Worm (Caenorhabditis elegans) whole organism, late embryonic: ENCODE results near the gene kars-1.

ENCODE experiments used
- C08G9.2 ChIP-seq: sonication (generic microtip); optimal IDR thresholded peaks from 2 replicates; lab custom pipeline; 2016; ENCODE audit warnings: mild to moderate bottlenecking, missing genetic modification characterization, moderate library complexity, missing compliant biosample characterization
- C38D4.7 ChIP-seq: fragments of 200-800 bp; sonication (Bioruptor generic); optimal IDR thresholded peaks from 2 replicates; lab custom pipeline; 2018; ENCODE audit warnings: mild to moderate bottlenecking, missing genetic modification characterization, moderate library complexity, missing compliant biosample characterization
- K02D7.2 ChIP-seq: sonication (generic microtip); optimal IDR thresholded peaks from 2 replicates; lab custom pipeline; 2017; ENCODE audit warnings: mild to moderate bottlenecking, missing genetic modification characterization, missing compliant biosample characterization
- K09A11.1 ChIP-seq: sonication (generic microtip); optimal IDR thresholded peaks from 2 replicates; lab custom pipeline; 2017; ENCODE audit warnings: antibody characterized with exemption, mild to moderate bottlenecking, missing genetic modification characterization, missing compliant biosample characterization; ENCODE audit not compliant: insufficient read depth
- T23F11.4 ChIP-seq: fragments of 200-800 bp; sonication (Bioruptor generic); optimal IDR thresholded peaks from 2 replicates; lab custom pipeline; 2018; ENCODE audit warnings: mild to moderate bottlenecking, missing genetic modification characterization, missing compliant biosample characterization
- Y22D7AL.16 ChIP-seq: sonication (generic microtip); optimal IDR thresholded peaks from 2 replicates; lab custom pipeline; 2016; ENCODE audit warnings: missing genetic modification characterization, missing compliant biosample characterization
- ahr-1 ChIP-seq: sonication (generic microtip); optimal IDR thresholded peaks from 2 replicates; lab custom pipeline; 2016; ENCODE audit warnings: missing genetic modification characterization, missing compliant biosample characterization
- ama-1 ChIP-seq: fragments of 150-350 bp; optimal IDR thresholded peaks from 2 replicates; lab custom pipeline; 2014
- ceh-14 ChIP-seq: sonication (generic microtip); optimal IDR thresholded peaks from 2 replicates; lab custom pipeline; 2016; ENCODE audit warnings: missing genotype, missing genetic modification characterization, missing compliant biosample characterization
- ceh-18 ChIP-seq: sonication (generic microtip); optimal IDR thresholded peaks from 2 replicates; lab custom pipeline; 2016; ENCODE audit warnings: missing genetic modification characterization, missing compliant biosample characterization
- ceh-19 ChIP-seq: fragments of 200-800 bp; sonication (Bioruptor generic); optimal IDR thresholded peaks from 2 replicates; lab custom pipeline; 2018; ENCODE audit warnings: mild to moderate bottlenecking, missing genetic modification characterization, missing compliant biosample characterization
- ceh-2 ChIP-seq: sonication (generic microtip); optimal IDR thresholded peaks from 2 replicates; lab custom pipeline; 2016; ENCODE audit warnings: missing genotype, missing genetic modification characterization, missing compliant biosample characterization
- ceh-22 ChIP-seq: sonication (generic microtip); optimal IDR thresholded peaks from 2 replicates; lab custom pipeline; 2017; ENCODE audit warnings: missing biosample characterization, missing genetic modification characterization
- ceh-24 ChIP-seq: sonication (generic microtip); optimal IDR thresholded peaks from 2 replicates; lab custom pipeline; 2016; ENCODE audit warnings: mild to moderate bottlenecking, missing genetic modification characterization, missing compliant biosample characterization
- ceh-30 ChIP-seq: fragments of 150-350 bp; optimal IDR thresholded peaks from 2 replicates; lab custom pipeline; 2014; ENCODE audit warnings: missing biosample characterization, missing genetic modification characterization
- ceh-31 ChIP-seq: sonication (generic microtip); optimal IDR thresholded peaks from 2 replicates; lab custom pipeline; 2016; ENCODE audit warnings: missing genetic modification characterization, missing compliant biosample characterization
- ceh-34 ChIP-seq: sonication (generic microtip); optimal IDR thresholded peaks from 2 replicates; lab custom pipeline; 2016; ENCODE audit warnings: mild to moderate bottlenecking, missing genetic modification characterization, missing compliant biosample characterization
- ceh-45 ChIP-seq: fragments of 200-800 bp; sonication (Bioruptor generic); IDR thresholded peaks from 2 replicates; pipeline ENCODE4 v1.3.6; 2022; ENCODE audit warnings: missing genetic modification reagents, missing genetic modification characterization, missing compliant biosample characterization
- ceh-6 ChIP-seq: fragments of 200-800 bp; sonication (Bioruptor generic); optimal IDR thresholded peaks from 2 replicates; lab custom pipeline; 2018; ENCODE audit warnings: mild to moderate bottlenecking, missing genetic modification characterization, missing compliant biosample characterization
- che-1 ChIP-seq: sonication (generic microtip); optimal IDR thresholded peaks from 2 replicates; lab custom pipeline; 2016; ENCODE audit warnings: mild to moderate bottlenecking, missing genetic modification characterization, missing compliant biosample characterization
- dmd-4 ChIP-seq: sonication (generic microtip); optimal IDR thresholded peaks from 2 replicates; lab custom pipeline; 2016; ENCODE audit warnings: borderline replicate concordance, missing genetic modification characterization, missing compliant biosample characterization
- elt-4 ChIP-seq: sonication (generic microtip); optimal IDR thresholded peaks from 2 replicates; lab custom pipeline; 2016; ENCODE audit warnings: missing genetic modification characterization, missing compliant biosample characterization
- fax-1 ChIP-seq: sonication (generic microtip); optimal IDR thresholded peaks from 2 replicates; lab custom pipeline; 2016; ENCODE audit warnings: missing genotype, missing genetic modification characterization, missing compliant biosample characterization
- fkh-10 ChIP-seq: fragments of 150-350 bp; optimal IDR thresholded peaks from 2 replicates; lab custom pipeline; 2014; ENCODE audit warnings: missing biosample characterization, missing genetic modification reagents, missing genetic modification characterization
- gmeb-2 ChIP-seq: sonication (generic microtip); optimal IDR thresholded peaks from 2 replicates; lab custom pipeline; 2016; ENCODE audit warnings: missing genetic modification characterization, inconsistent platforms, missing compliant biosample characterization
- hlh-15 ChIP-seq: sonication (generic microtip); optimal IDR thresholded peaks from 2 replicates; lab custom pipeline; 2016; ENCODE audit warnings: missing genetic modification characterization, missing compliant biosample characterization
- hlh-30 ChIP-seq: sonication (generic microtip); optimal IDR thresholded peaks from 2 replicates; lab custom pipeline; 2017; ENCODE audit warnings: antibody characterized with exemption, missing genetic modification characterization, missing compliant biosample characterization; ENCODE audit not compliant: insufficient read depth
- hlh-6 ChIP-seq: sonication (generic microtip); optimal IDR thresholded peaks from 2 replicates; lab custom pipeline; 2016; ENCODE audit warnings: missing genotype, missing genetic modification characterization, missing compliant biosample characterization
- lim-6 ChIP-seq: sonication (generic microtip); optimal IDR thresholded peaks from 2 replicates; lab custom pipeline; 2016; ENCODE audit warnings: missing genetic modification characterization, missing compliant biosample characterization
- lin-11 ChIP-seq: fragments of 200-800 bp; sonication (Bioruptor generic); optimal IDR thresholded peaks from 2 replicates; lab custom pipeline; 2018; ENCODE audit warnings: mild to moderate bottlenecking, missing genetic modification characterization, missing compliant biosample characterization
- madf-2 ChIP-seq: sonication (generic microtip); optimal IDR thresholded peaks from 2 replicates; lab custom pipeline; 2017; ENCODE audit warnings: missing genetic modification characterization, missing compliant biosample characterization
- mec-3 ChIP-seq: sonication (generic microtip); optimal IDR thresholded peaks from 2 replicates; lab custom pipeline; 2016; ENCODE audit warnings: borderline replicate concordance, missing genetic modification characterization, missing compliant biosample characterization
- nfya-1 ChIP-seq: sonication (generic microtip); optimal IDR thresholded peaks from 2 replicates; lab custom pipeline; 2017; ENCODE audit warnings: missing genetic modification characterization, mild to moderate bottlenecking, missing compliant biosample characterization, antibody characterized with exemption, moderate library complexity
- nhr-11 ChIP-seq: fragments of 150-350 bp; optimal IDR thresholded peaks from 2 replicates; lab custom pipeline; 2014; ENCODE audit warnings: missing biosample characterization, missing genetic modification characterization
- odd-2 ChIP-seq: sonication (generic microtip); optimal IDR thresholded peaks from 2 replicates; lab custom pipeline; 2017; ENCODE audit warnings: antibody characterized with exemption, mild to moderate bottlenecking, missing genetic modification characterization, missing compliant biosample characterization
- pag-3 ChIP-seq: sonication (generic microtip); optimal IDR thresholded peaks from 2 replicates; lab custom pipeline; 2016; ENCODE audit warnings: missing compliant biosample characterization, missing genetic modification characterization, borderline replicate concordance
- pha-2 ChIP-seq: sonication (generic microtip); optimal IDR thresholded peaks from 2 replicates; lab custom pipeline; 2017; ENCODE audit warnings: mild to moderate bottlenecking, missing genetic modification characterization, missing compliant biosample characterization
- pha-4 ChIP-seq: fragments of 150-350 bp; optimal IDR thresholded peaks from 2 replicates; lab custom pipeline; 2018; ENCODE audit warnings: missing biosample characterization, missing genetic modification reagents, missing genetic modification characterization
- pqm-1 ChIP-seq: sonication (generic microtip); optimal IDR thresholded peaks from 2 replicates; lab custom pipeline; 2016; ENCODE audit warnings: missing genetic modification characterization, missing compliant biosample characterization
- pros-1 ChIP-seq: fragments of 150-350 bp; optimal IDR thresholded peaks from 2 replicates; lab custom pipeline; 2014; ENCODE audit warnings: missing biosample characterization, missing genetic modification reagents, missing genetic modification characterization
- ref-2 ChIP-seq: sonication (generic microtip); optimal IDR thresholded peaks from 2 replicates; lab custom pipeline; 2016; ENCODE audit warnings: missing genetic modification characterization, missing compliant biosample characterization
- rnt-1 ChIP-seq: sonication (generic microtip); optimal IDR thresholded peaks from 2 replicates; lab custom pipeline; 2016; ENCODE audit warnings: missing genetic modification characterization, missing compliant biosample characterization
- sdc-2 ChIP-seq: sonication (generic microtip); optimal IDR thresholded peaks from 2 replicates; lab custom pipeline; 2016; ENCODE audit warnings: missing genotype, missing genetic modification characterization, missing compliant biosample characterization
- sox-2 ChIP-seq: fragments of 200-800 bp; sonication (Bioruptor generic); IDR thresholded peaks from 2 replicates; pipeline ENCODE4 v1.3.6; 2022; ENCODE audit warnings: missing genetic modification reagents, missing genetic modification characterization, missing compliant biosample characterization
- tbx-2 ChIP-seq: sonication (generic microtip); optimal IDR thresholded peaks from 2 replicates; lab custom pipeline; 2016; ENCODE audit warnings: missing genetic modification characterization, missing compliant biosample characterization
- tbx-7 ChIP-seq: sonication (generic microtip); optimal IDR thresholded peaks from 2 replicates; lab custom pipeline; 2016; ENCODE audit warnings: missing genotype, missing genetic modification characterization, missing compliant biosample characterization
- ttx-3 ChIP-seq: sonication (generic microtip); optimal IDR thresholded peaks from 2 replicates; lab custom pipeline; 2016; ENCODE audit warnings: missing genetic modification reagents, missing genetic modification characterization, missing compliant biosample characterization
- unc-3 ChIP-seq, 2 experiments: fragments of 200-800 bp in 1 of 2; sonication (Bioruptor generic) in 1 of 2; sonication (generic microtip) in 1 of 2; conservative IDR thresholded peaks in 1 of 2; optimal IDR thresholded peaks in 1 of 2; 2 replicates each; pipeline versions ENCODE4 v1.3.6 to Lab custom; 2016 to 2022; ENCODE audit warnings: missing compliant biosample characterization in 2 of 2, missing genetic modification characterization in 2 of 2, missing genetic modification reagents in 1 of 2
- unc-42 ChIP-seq: sonication (generic microtip); optimal IDR thresholded peaks from 2 replicates; lab custom pipeline; 2016; ENCODE audit warnings: missing genotype, missing genetic modification characterization, missing compliant biosample characterization
- unc-55 ChIP-seq: sonication (generic microtip); optimal IDR thresholded peaks from 2 replicates; lab custom pipeline; 2017; ENCODE audit warnings: missing biosample characterization, missing genetic modification reagents, missing genetic modification characterization
- ztf-16 ChIP-seq: sonication (generic microtip); optimal IDR thresholded peaks from 2 replicates; lab custom pipeline; 2017; ENCODE audit warnings: missing genetic modification characterization, missing compliant biosample characterization

The kars-1 gene

DNA sequence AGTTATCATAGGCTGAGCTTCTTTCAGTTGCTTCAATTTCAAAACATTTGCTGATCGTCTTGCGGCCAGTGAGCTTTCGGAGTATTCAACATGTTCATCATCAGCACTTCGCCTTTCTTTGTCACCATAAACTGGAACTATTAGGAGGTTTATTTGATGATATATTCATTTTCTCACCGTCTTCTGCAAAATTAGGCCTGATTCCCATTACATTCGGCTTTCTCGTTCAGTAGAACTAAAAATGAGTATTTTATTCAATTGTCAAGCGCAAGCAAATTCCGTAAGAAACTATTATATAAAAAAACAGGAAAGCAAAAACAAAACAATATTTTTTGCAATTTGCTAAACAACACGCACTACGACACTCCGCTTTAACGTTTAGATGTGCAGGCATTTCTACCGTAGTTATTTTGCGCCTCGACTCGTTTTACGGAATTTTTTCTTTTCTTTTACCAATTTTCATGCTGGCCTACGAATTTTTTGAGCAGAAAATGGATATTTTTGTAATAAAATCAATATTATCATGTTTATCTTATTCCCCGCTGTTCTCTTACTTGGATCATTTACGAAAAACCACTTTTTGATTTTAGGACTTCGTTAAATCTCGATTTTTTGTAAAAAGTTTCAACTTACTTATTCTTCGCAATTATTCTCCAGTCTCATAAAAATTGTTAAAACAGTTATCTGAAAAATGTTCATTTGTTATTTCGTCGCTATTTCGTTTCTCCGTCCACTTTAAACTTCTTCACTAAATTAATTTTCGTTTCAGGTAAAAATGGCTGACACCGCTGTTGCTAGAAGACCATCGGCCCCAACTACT, 32.8 kb upstream of the kars-1 start, which contains the start of the genes farl-11 and rpl-33:
farl-11 (minus strand) TSS at position 242 of the 820 bp plus-strand sequence.
rpl-33 (plus strand) TSS at position 770 of the 820 bp plus-strand sequence.
- no peak for TF ChIP-seq ceh-6 (GFP tag; lab: Kevin White, UChicago)
- TF ChIP-seq hlh-30 (tag; lab: Kevin White, UChicago), result no peak
- no peak for TF ChIP-seq T23F11.4 (GFP tag; lab: Kevin White, UChicago)
- TF ChIP-seq sdc-2 (tag; lab: Kevin White, UChicago), result no peak
- no peak for TF ChIP-seq C08G9.2 (tag; lab: Kevin White, UChicago)
- no peak for TF ChIP-seq K02D7.2
- TF ChIP-seq ama-1, result no peak
- TF ChIP-seq ceh-31 (tag; lab: Kevin White, UChicago), result peak; percentile 80
- TF ChIP-seq fkh-10 (GFP tag; lab: Kevin White, UChicago), result no peak
- TF ChIP-seq ceh-45 (GFP tag; lab: Robert Waterston, UW), result no peak
- no peak for TF ChIP-seq pag-3
- TF ChIP-seq ceh-22, result no peak
- TF ChIP-seq mec-3, result no peak
- no peak for TF ChIP-seq C38D4.7 (GFP tag; lab: Kevin White, UChicago)
- TF ChIP-seq ceh-34 (tag; lab: Kevin White, UChicago), result peak; percentile 23
- peak; percentile 73 for TF ChIP-seq nfya-1 (tag; lab: Kevin White, UChicago)
- TF ChIP-seq lim-6 (tag; lab: Kevin White, UChicago), result no peak
- no peak for TF ChIP-seq dmd-4
- no peak for TF ChIP-seq ahr-1
- TF ChIP-seq K09A11.1 (tag; lab: Kevin White, UChicago), result no peak
- no peak for TF ChIP-seq lin-11 (tag; lab: Kevin White, UChicago)
- no peak for TF ChIP-seq ceh-24
- no peak for TF ChIP-seq Y22D7AL.16 (tag; lab: Kevin White, UChicago)
- peak; percentile 54 for TF ChIP-seq ceh-18 (tag; lab: Kevin White, UChicago)
- no peak for TF ChIP-seq pha-4 (tag; lab: Kevin White, UChicago)
- TF ChIP-seq pqm-1 (tag; lab: Kevin White, UChicago), result no peak
- no peak for TF ChIP-seq gmeb-2 (tag; lab: Kevin White, UChicago)
- TF ChIP-seq rnt-1 (tag; lab: Kevin White, UChicago), result peak; percentile 19
- no peak for TF ChIP-seq madf-2 (tag; lab: Kevin White, UChicago)
- no peak for TF ChIP-seq nhr-11 (tag; lab: Kevin White, UChicago)
- no peak for TF ChIP-seq ceh-2 (tag; lab: Kevin White, UChicago)
- TF ChIP-seq sox-2 (GFP tag; lab: Robert Waterston, UW), result no peak
- no peak for TF ChIP-seq che-1
- TF ChIP-seq tbx-2, result peak; percentile 52
- TF ChIP-seq ceh-14 (tag; lab: Kevin White, UChicago), result no peak
- no peak for TF ChIP-seq unc-3 (GFP tag; conservative IDR thresholded peaks at IDR 0.05; lab: Robert Waterston, UW)
- no peak for TF ChIP-seq unc-3 (tag; optimal IDR thresholded peaks at IDR 0.05; lab: Kevin White, UChicago)
- no peak for TF ChIP-seq pha-2 (tag; lab: Kevin White, UChicago)
- no peak for TF ChIP-seq ttx-3 (tag; lab: Kevin White, UChicago)
- TF ChIP-seq ztf-16, result no peak
- TF ChIP-seq hlh-6, result no peak
- TF ChIP-seq fax-1 (tag; lab: Kevin White, UChicago), result no peak
- no peak for TF ChIP-seq pros-1 (tag; lab: Kevin White, UChicago)
- no peak for TF ChIP-seq tbx-7 (tag; lab: Kevin White, UChicago)
- no peak for TF ChIP-seq odd-2 (tag; lab: Kevin White, UChicago)
- TF ChIP-seq unc-55, result peak; percentile 38
- TF ChIP-seq unc-42 (tag; lab: Kevin White, UChicago), result peak; percentile 6
- TF ChIP-seq ref-2 (tag; lab: Kevin White, UChicago), result peak; percentile 29
- TF ChIP-seq elt-4 (tag; lab: Kevin White, UChicago), result no peak
- TF ChIP-seq ceh-30 (tag; lab: Kevin White, UChicago), result no peak
- TF ChIP-seq ceh-19 (GFP tag; lab: Kevin White, UChicago), result no peak
- TF ChIP-seq hlh-15 (tag; lab: Kevin White, UChicago), result no peak
